Worm (Caenorhabditis elegans) whole organism, midembryonic: Measurements from ENCODE around the gene col-94.

ENCODE experiments used
- cog-1 ChIP-seq: sonication (generic microtip); optimal IDR thresholded peaks from 2 replicates; lab custom pipeline; 2016; ENCODE audit warnings: missing genetic modification characterization, missing compliant biosample characterization
- flt-1 ChIP-seq: fragments of 200-800 bp; sonication (Bioruptor generic); IDR thresholded peaks from 2 replicates; pipeline ENCODE4 v1.3.6; 2022; ENCODE audit warnings: missing genetic modification characterization, missing compliant biosample characterization
- med-1 ChIP-seq: sonication (generic microtip); optimal IDR thresholded peaks from 2 replicates; lab custom pipeline; 2017; ENCODE audit warnings: missing genetic modification characterization, mild to moderate bottlenecking, missing compliant biosample characterization, antibody characterized with exemption, missing genetic modification reagents; ENCODE audit not compliant: insufficient read depth
- ztf-29 ChIP-seq: fragments of 200-800 bp; sonication (Bioruptor generic); IDR thresholded peaks from 2 replicates; pipeline ENCODE4 v1.3.6; 2022; ENCODE audit warnings: missing genetic modification reagents, missing genetic modification characterization, missing compliant biosample characterization

DNA sequence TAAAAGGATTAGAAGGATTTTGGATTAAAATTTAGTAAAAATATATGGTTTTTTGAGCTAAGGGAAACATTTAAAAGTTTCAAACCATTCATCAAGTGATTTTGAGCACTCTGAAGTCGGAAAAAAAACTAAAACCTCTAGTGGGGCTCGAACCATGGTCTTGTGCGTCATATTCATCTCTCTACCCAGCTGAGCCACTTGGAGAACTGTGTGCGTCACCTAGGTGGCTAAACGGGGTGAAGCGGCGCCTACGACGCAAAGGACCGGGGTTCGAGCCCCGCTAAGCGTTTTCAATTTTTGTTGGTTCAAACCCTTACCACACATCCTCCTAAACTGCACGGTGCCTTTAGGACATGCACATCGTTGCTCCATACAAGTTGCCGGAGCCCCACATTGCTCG, 27.3 kb downstream of the col-94 start:
- TF ChIP-seq flt-1 (GFP tag; lab: Robert Waterston, UW) (no peak), med-1 (GFP tag; lab: Kevin White, UChicago) (no peak), ztf-29 (GFP tag; lab: Robert Waterston, UW) (no peak), cog-1 (tag; lab: Kevin White, UChicago) (no peak)
